Worm (Caenorhabditis elegans) whole organism, L1 larva: ENCODE data around the gene C36A4.10.

Experiments used
- aha-1 ChIP-seq: fragments of 150-350 bp; optimal IDR thresholded peaks from 2 replicates; lab custom pipeline; 2014; ENCODE audit warnings: missing biosample characterization, missing genetic modification characterization
- blmp-1 ChIP-seq: fragments of 150-350 bp; optimal IDR thresholded peaks from 2 replicates; lab custom pipeline; 2014; ENCODE audit warnings: missing biosample characterization, missing genetic modification characterization
- fos-1 ChIP-seq: fragments of 150-350 bp; optimal IDR thresholded peaks from 2 replicates; lab custom pipeline; 2014; ENCODE audit warnings: missing biosample characterization, missing genetic modification characterization
- nhr-76 ChIP-seq: sonication (generic microtip); optimal IDR thresholded peaks from 2 replicates; lab custom pipeline; 2017; ENCODE audit warnings: missing biosample characterization, missing genetic modification characterization
- nhr-77 ChIP-seq: fragments of 150-350 bp; optimal IDR thresholded peaks from 2 replicates; lab custom pipeline; 2014; ENCODE audit warnings: missing biosample characterization, missing genetic modification characterization
- zag-1 ChIP-seq: fragments of 150-350 bp; optimal IDR thresholded peaks from 2 replicates; lab custom pipeline; 2014; ENCODE audit warnings: missing biosample characterization, missing genetic modification characterization

ce11 chrIII:3786427-3786935 lies 44.8 kb downstream of the C36A4.10 start, which contains the start of gene acy-3:
- TF ChIP-seq blmp-1 (peak; percentile 50), aha-1 (no peak), fos-1 (tag; lab: Kevin White, UChicago) (peak; percentile 19), zag-1 (tag; lab: Kevin White, UChicago) (no peak), nhr-76 (no peak), nhr-77 (tag; lab: Kevin White, UChicago) (no peak)
